Worm (Caenorhabditis elegans) whole organism, mixed stage, embryonic: ENCODE results near the gene picd-1.

Source experiments
- bed-3 ChIP-seq: fragments of 200-800 bp; sonication (Bioruptor generic); optimal IDR thresholded peaks from 3 replicates; lab custom pipeline; 2018; ENCODE audit warnings: mild to moderate bottlenecking, missing genetic modification characterization, moderate library complexity, missing compliant biosample characterization
- blmp-1 ChIP-seq: fragments of 150-350 bp; optimal IDR thresholded peaks from 2 replicates; lab custom pipeline; 2014; ENCODE audit warnings: missing biosample characterization, missing genetic modification characterization
- ceh-39 ChIP-seq: fragments of 150-350 bp; optimal IDR thresholded peaks from 2 replicates; lab custom pipeline; 2014; ENCODE audit warnings: missing biosample characterization, missing genetic modification characterization
- ceh-43 ChIP-seq: fragments of 200-800 bp; sonication (Bioruptor generic); optimal IDR thresholded peaks from 2 replicates; lab custom pipeline; 2018; ENCODE audit warnings: mild to moderate bottlenecking, missing genetic modification characterization, moderate library complexity, missing compliant biosample characterization
- ceh-83 ChIP-seq: fragments of 200-800 bp; sonication (Bioruptor generic); optimal IDR thresholded peaks from 2 replicates; lab custom pipeline; 2018; ENCODE audit warnings: mild to moderate bottlenecking, missing genetic modification characterization, missing compliant biosample characterization
- ces-1 ChIP-seq: fragments of 150-350 bp; optimal IDR thresholded peaks from 2 replicates; lab custom pipeline; 2014; ENCODE audit warnings: missing biosample characterization, missing genetic modification reagents, missing genetic modification characterization
- cnd-1 ChIP-seq: fragments of 200-800 bp; sonication (Bioruptor generic); optimal IDR thresholded peaks from 2 replicates; lab custom pipeline; 2018; ENCODE audit warnings: mild to moderate bottlenecking, missing genetic modification characterization, missing compliant biosample characterization
- drap-1 ChIP-seq: fragments of 200-800 bp; sonication (Bioruptor generic); optimal IDR thresholded peaks from 3 replicates; lab custom pipeline; 2018; ENCODE audit warnings: mild to moderate bottlenecking, missing genetic modification characterization, missing compliant biosample characterization
- elt-3 ChIP-seq: fragments of 150-350 bp; optimal IDR thresholded peaks from 2 replicates; lab custom pipeline; 2014; ENCODE audit warnings: missing biosample characterization, missing genetic modification characterization
- ham-2 ChIP-seq: fragments of 200-800 bp; sonication (Bioruptor generic); optimal IDR thresholded peaks from 2 replicates; lab custom pipeline; 2018; ENCODE audit warnings: mild to moderate bottlenecking, missing genetic modification characterization, missing compliant biosample characterization
- hlh-1 ChIP-seq: fragments of 150-350 bp; optimal IDR thresholded peaks from 2 replicates; lab custom pipeline; 2014; ENCODE audit warnings: missing biosample characterization, missing genetic modification reagents, missing genetic modification characterization
- lin-13 ChIP-seq: fragments of 150-350 bp; optimal IDR thresholded peaks from 2 replicates; lab custom pipeline; 2014; ENCODE audit warnings: missing biosample characterization, missing genetic modification characterization
- lin-32 ChIP-seq: fragments of 200-800 bp; sonication (Bioruptor generic); optimal IDR thresholded peaks from 2 replicates; lab custom pipeline; 2018; ENCODE audit warnings: mild to moderate bottlenecking, missing genetic modification characterization, missing compliant biosample characterization
- lsy-2 ChIP-seq: fragments of 150-350 bp; optimal IDR thresholded peaks from 2 replicates; lab custom pipeline; 2014; ENCODE audit warnings: missing biosample characterization, missing genetic modification characterization
- mab-5 ChIP-seq: fragments of 150-350 bp; optimal IDR thresholded peaks from 2 replicates; lab custom pipeline; 2014; ENCODE audit warnings: missing biosample characterization, missing genetic modification characterization
- mep-1 ChIP-seq: fragments of 150-350 bp; optimal IDR thresholded peaks from 2 replicates; lab custom pipeline; 2017; ENCODE audit warnings: missing biosample characterization, missing genetic modification reagents, missing genetic modification characterization, inconsistent platforms
- mls-2 ChIP-seq: sonication (generic microtip); optimal IDR thresholded peaks from 2 replicates; lab custom pipeline; 2016; ENCODE audit warnings: mild to moderate bottlenecking, missing genetic modification characterization, moderate library complexity, missing compliant biosample characterization
- nhr-12 ChIP-seq: fragments of 150-350 bp; optimal IDR thresholded peaks from 2 replicates; lab custom pipeline; 2014; ENCODE audit warnings: missing biosample characterization, missing genetic modification characterization
- nhr-2 ChIP-seq: fragments of 150-350 bp; optimal IDR thresholded peaks from 2 replicates; lab custom pipeline; 2014; ENCODE audit warnings: missing biosample characterization, missing genetic modification characterization
- nhr-237 ChIP-seq: fragments of 150-350 bp; optimal IDR thresholded peaks from 2 replicates; lab custom pipeline; 2014; ENCODE audit warnings: missing biosample characterization, missing genetic modification characterization
- nhr-28 ChIP-seq: fragments of 150-350 bp; optimal IDR thresholded peaks from 2 replicates; lab custom pipeline; 2014; ENCODE audit warnings: missing biosample characterization, missing genetic modification characterization
- nhr-76 ChIP-seq: sonication (generic microtip); optimal IDR thresholded peaks from 2 replicates; lab custom pipeline; 2017; ENCODE audit warnings: missing biosample characterization, missing genetic modification characterization
- pha-4 ChIP-seq: fragments of 150-350 bp; optimal IDR thresholded peaks from 2 replicates; lab custom pipeline; 2018; ENCODE audit warnings: missing biosample characterization, missing genetic modification reagents, missing genetic modification characterization
- sem-2 ChIP-seq: fragments of 200-800 bp; sonication (Bioruptor generic); optimal IDR thresholded peaks from 2 replicates; lab custom pipeline; 2018; ENCODE audit warnings: mild to moderate bottlenecking, missing genetic modification characterization, missing compliant biosample characterization
- snpc-4 ChIP-seq: fragments of 150-350 bp; optimal IDR thresholded peaks from 2 replicates; lab custom pipeline; 2014; ENCODE audit warnings: missing biosample characterization, missing genetic modification characterization
- sptf-1 ChIP-seq: sonication (generic microtip); optimal IDR thresholded peaks from 2 replicates; lab custom pipeline; 2017; ENCODE audit warnings: mild to moderate bottlenecking, missing genetic modification characterization, moderate library complexity, missing compliant biosample characterization
- tbx-8 ChIP-seq: fragments of 200-800 bp; sonication (Bioruptor generic); optimal IDR thresholded peaks from 2 replicates; lab custom pipeline; 2018; ENCODE audit warnings: mild to moderate bottlenecking, missing genetic modification characterization, moderate library complexity, missing compliant biosample characterization
- unc-120 ChIP-seq: sonication (generic microtip); optimal IDR thresholded peaks from 2 replicates; lab custom pipeline; 2017; ENCODE audit warnings: missing genetic modification characterization, missing compliant biosample characterization; ENCODE audit not compliant: poor library complexity, severe bottlenecking
- unc-39 ChIP-seq: fragments of 150-350 bp; optimal IDR thresholded peaks from 2 replicates; lab custom pipeline; 2014; ENCODE audit warnings: missing biosample characterization, missing genetic modification characterization
- unc-62 ChIP-seq: fragments of 150-350 bp; optimal IDR thresholded peaks from 2 replicates; lab custom pipeline; 2014; ENCODE audit warnings: missing biosample characterization, missing genetic modification reagents, missing genetic modification characterization
- zip-8 ChIP-seq: fragments of 150-350 bp; optimal IDR thresholded peaks from 2 replicates; lab custom pipeline; 2014; ENCODE audit warnings: missing biosample characterization, missing genetic modification characterization
- ztf-11 ChIP-seq: fragments of 150-350 bp; optimal IDR thresholded peaks from 2 replicates; lab custom pipeline; 2014; ENCODE audit warnings: missing biosample characterization, missing genetic modification characterization

picd-1 gene

DNA sequence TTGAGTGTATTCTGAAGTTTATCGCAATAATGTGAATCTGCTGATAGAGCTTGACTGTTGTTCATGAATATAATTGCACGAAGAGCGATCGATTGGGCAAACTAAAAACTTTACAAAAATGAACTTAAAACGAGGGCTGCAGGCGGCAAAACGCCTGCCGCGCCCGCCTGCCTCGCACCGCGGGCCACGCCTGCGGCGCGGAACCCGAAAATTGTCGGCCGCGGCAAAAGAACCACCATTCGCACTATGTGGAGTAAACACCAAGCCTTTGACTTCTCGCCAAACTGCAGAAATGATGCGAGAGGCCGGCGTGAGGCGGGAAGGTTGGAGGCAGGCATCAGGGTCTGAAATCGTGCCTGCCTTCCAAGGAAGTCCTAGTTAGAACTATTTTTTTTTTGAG is 40.7 kb upstream of the picd-1 start:
- TF ChIP-seq elt-3 (no peak), nhr-12 (tag; lab: Kevin White, UChicago) (no peak), drap-1 (GFP tag; lab: Kevin White, UChicago) (no peak), bed-3 (no peak), unc-62 (GFP tag; lab: Kevin White, UChicago) (no peak), pha-4 (tag; lab: Kevin White, UChicago) (no peak), ztf-11 (no peak), ceh-39 (tag; lab: Kevin White, UChicago) (no peak), zip-8 (no peak), mls-2 (tag; lab: Kevin White, UChicago) (no peak), nhr-2 (tag; lab: Kevin White, UChicago) (no peak), ham-2 (GFP tag; lab: Kevin White, UChicago) (no peak), hlh-1 (tag; lab: Kevin White, UChicago) (no peak), tbx-8 (GFP tag; lab: Kevin White, UChicago) (no peak), unc-120 (no peak), lsy-2 (tag; lab: Kevin White, UChicago) (no peak)

DNA sequence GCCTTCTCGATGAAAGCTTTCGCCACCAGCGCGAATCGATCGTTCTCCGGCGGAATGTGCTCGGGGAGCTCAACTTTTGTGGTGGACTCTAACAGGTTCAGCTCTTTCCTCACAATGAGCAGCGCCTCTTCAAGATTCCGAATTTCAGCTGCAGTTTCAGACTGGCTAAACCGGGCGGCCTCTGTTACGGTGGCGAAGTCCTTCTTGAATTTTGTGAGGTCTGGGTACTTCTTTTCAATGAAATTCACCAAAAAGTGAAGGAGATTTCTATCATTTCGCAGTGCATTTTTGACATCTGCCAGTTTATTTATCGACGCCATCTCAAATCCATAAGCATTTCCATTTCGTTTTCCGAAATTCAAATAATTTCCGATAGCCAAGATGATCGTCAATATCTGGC is 38.1 kb upstream of the picd-1 start:
- TF ChIP-seq nhr-12 (tag; lab: Kevin White, UChicago) (no peak), nhr-76 (tag; lab: Kevin White, UChicago) (no peak), lin-13 (tag; lab: Kevin White, UChicago) (no peak), hlh-1 (tag; lab: Kevin White, UChicago) (no peak), nhr-2 (tag; lab: Kevin White, UChicago) (no peak), mls-2 (tag; lab: Kevin White, UChicago) (no peak), ceh-83 (GFP tag; lab: Kevin White, UChicago) (no peak), unc-120 (no peak), tbx-8 (GFP tag; lab: Kevin White, UChicago) (no peak), cnd-1 (tag; lab: Kevin White, UChicago) (no peak), sptf-1 (tag; lab: Kevin White, UChicago) (no peak), blmp-1 (tag; lab: Kevin White, UChicago) (no peak), ceh-43 (GFP tag; lab: Kevin White, UChicago) (no peak), mab-5 (tag; lab: Kevin White, UChicago) (no peak), nhr-28 (no peak), sem-2 (no peak), unc-62 (GFP tag; lab: Kevin White, UChicago) (no peak), lsy-2 (tag; lab: Kevin White, UChicago) (no peak)

DNA sequence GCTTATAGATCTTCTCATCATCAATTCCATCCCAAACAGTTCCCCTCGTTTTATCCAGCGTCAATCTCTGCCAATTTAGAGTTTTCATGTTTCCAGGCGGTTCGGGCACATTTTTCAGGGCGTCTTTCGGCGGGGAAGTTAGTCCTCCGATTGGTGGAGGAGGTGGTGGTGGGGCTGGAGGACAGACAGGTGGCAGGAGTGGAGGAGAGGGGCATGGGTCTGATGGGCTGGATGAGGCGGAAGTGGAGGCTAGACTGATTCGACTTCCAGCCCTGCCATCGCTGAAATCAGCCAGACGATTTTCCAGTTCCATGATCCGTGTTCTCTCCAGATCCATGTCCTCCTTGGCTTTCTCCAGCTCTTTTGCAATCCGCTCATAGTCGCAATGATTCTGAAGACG is 36.5 kb upstream of the picd-1 start:
- no peak for TF ChIP-seq snpc-4 (tag; lab: Kevin White, UChicago)
- TF ChIP-seq unc-120, result no peak
- no peak for TF ChIP-seq zip-8
- no peak for TF ChIP-seq lin-32
- TF ChIP-seq sem-2, result no peak
- TF ChIP-seq unc-39, result no peak
- TF ChIP-seq cnd-1 (tag; lab: Kevin White, UChicago), result no peak
- no peak for TF ChIP-seq ces-1 (GFP tag; lab: Kevin White, UChicago)
- no peak for TF ChIP-seq ztf-11
- TF ChIP-seq nhr-12 (tag; lab: Kevin White, UChicago), result no peak
- no peak for TF ChIP-seq ham-2 (GFP tag; lab: Kevin White, UChicago)
- TF ChIP-seq ceh-39 (tag; lab: Kevin White, UChicago), result no peak
- no peak for TF ChIP-seq pha-4 (tag; lab: Kevin White, UChicago)
- TF ChIP-seq nhr-28, result no peak

DNA sequence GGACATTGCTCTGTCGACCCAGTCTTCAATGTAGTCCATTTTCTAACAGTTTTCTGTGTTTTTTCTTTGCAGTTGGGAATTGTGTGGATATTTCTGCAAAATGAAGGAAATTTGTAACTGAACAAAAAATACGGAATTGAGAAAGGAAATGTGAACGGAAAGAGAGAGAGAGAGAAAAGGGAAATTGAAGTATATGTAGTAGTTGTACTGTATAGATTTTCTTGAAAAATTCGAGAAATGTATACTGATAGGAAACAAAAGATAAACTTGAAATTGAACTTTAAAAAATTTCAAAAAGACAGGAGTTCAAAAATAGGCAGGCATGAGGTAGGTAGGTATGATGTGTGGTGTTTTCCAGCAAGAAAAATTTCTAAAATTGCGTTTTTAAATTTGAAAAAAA is 20.9 kb upstream of the picd-1 start, which contains the start of gene daam-1:
Gene daam-1 (minus strand): TSS at position 101 of the 400 bp plus-strand sequence.
- TF ChIP-seq cnd-1 (tag; lab: Kevin White, UChicago) (no peak), nhr-237 (tag; lab: Kevin White, UChicago) (no peak), nhr-2 (tag; lab: Kevin White, UChicago) (no peak), bed-3 (no peak), tbx-8 (GFP tag; lab: Kevin White, UChicago) (no peak), ceh-83 (GFP tag; lab: Kevin White, UChicago) (no peak), ces-1 (GFP tag; lab: Kevin White, UChicago) (no peak), elt-3 (no peak), nhr-28 (no peak), unc-39 (no peak), mab-5 (tag; lab: Kevin White, UChicago) (no peak), nhr-76 (tag; lab: Kevin White, UChicago) (no peak), pha-4 (tag; lab: Kevin White, UChicago) (no peak), drap-1 (GFP tag; lab: Kevin White, UChicago) (no peak)

DNA sequence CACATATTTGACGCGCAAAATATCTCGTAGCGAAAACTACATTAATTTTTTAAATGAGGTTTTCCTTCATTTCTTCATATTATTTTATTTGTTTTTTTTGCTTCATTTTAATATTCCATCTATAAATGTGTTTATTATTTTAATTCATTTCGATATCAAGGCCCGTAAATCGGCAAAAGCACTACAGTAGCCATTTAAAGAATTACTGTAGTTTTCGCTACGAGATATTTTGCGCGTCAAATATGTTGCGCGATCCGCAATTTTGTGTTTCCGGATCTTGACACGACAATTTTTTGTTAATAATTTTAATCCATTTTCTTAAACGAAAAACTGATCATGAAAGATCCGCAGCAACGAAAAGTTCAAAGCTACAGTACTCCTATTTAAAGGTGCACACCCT is 2.5 kb upstream of the picd-1 start:
- no peak for TF ChIP-seq mls-2 (tag; lab: Kevin White, UChicago)
- no peak for TF ChIP-seq ham-2 (GFP tag; lab: Kevin White, UChicago)
- no peak for TF ChIP-seq unc-62 (GFP tag; lab: Kevin White, UChicago)
- no peak for TF ChIP-seq pha-4 (tag; lab: Kevin White, UChicago)
- no peak for TF ChIP-seq nhr-2 (tag; lab: Kevin White, UChicago)
- no peak for TF ChIP-seq mep-1 (tag; lab: Kevin White, UChicago)
- TF ChIP-seq hlh-1 (tag; lab: Kevin White, UChicago), result no peak
- TF ChIP-seq nhr-28, result no peak
- no peak for TF ChIP-seq cnd-1 (tag; lab: Kevin White, UChicago)
- no peak for TF ChIP-seq sptf-1 (tag; lab: Kevin White, UChicago)
- no peak for TF ChIP-seq bed-3
- TF ChIP-seq tbx-8 (GFP tag; lab: Kevin White, UChicago), result no peak
- TF ChIP-seq, all 35 proteins: peak for 0
